Fruit fly (Drosophila melanogaster): ENCODE data around the gene frc.

DNA sequence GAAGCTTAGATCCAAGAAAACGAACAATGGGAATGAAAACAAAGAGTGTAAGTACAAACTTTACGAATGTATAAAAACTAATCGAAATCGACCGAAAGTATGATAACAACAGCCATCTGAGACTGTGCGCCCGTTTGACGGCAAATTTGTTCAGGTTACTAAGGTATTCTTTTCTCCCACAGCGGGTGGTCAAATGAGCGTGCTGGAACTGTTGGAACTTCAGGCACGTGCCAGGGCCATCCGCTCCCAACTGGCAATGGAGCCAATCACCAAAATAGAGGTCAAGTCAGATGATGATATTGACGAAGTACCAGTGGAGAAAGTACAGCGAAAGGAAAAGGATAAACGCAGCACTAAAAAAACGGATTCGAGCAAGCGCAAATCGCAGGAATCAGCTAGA lies 3.3 kb upstream of the frc start, which contains the start of gene CG12229:
- TF ChIP-seq h (optimal IDR thresholded peaks at IDR 0.05) (no peak), Sin3A (optimal IDR thresholded peaks at IDR 0.05) (no peak)
